Fruit fly (Drosophila melanogaster): ENCODE data around the gene olf413.

olf413 gene

dm6 chr3L:22287994-22288766 lies 152.3 kb downstream of the olf413 start, which contains the start of the genes Hem and IleRS (continued):
- peak; percentile 88 for TF ChIP-seq NfI (GFP tag; optimal IDR thresholded peaks at IDR 0.05)
- peak; percentile 88 for TF ChIP-seq ranshi (GFP tag; IDR thresholded peaks at IDR 0.05)
- peak; percentile 63 for TF ChIP-seq vnd (GFP tag; IDR thresholded peaks at IDR 0.05; ENCODE audit: partially characterized antibody)
- peak; percentile 88 for TF ChIP-seq CG13296 (GFP tag; optimal IDR thresholded peaks at IDR 0.05)
- TF ChIP-seq sr (GFP tag; IDR thresholded peaks at IDR 0.05) = peak; percentile 55; the same call in 1 of the 3 replicates
- TF ChIP-seq GATAe (GFP tag; conservative IDR thresholded peaks at IDR 0.05) = peak; percentile 53; the same call in 1 of the 2 replicates
- peak; percentile 95 for TF ChIP-seq CG8924 (tag; optimal IDR thresholded peaks at IDR 0.05)
- TF ChIP-seq CG4424 (GFP tag; optimal IDR thresholded peaks at IDR 0.05) = peak; percentile 96
- TF ChIP-seq knrl (GFP tag; IDR thresholded peaks at IDR 0.05; ENCODE audit: partially characterized antibody) = peak; percentile 72
- TF ChIP-seq dati (GFP tag; IDR thresholded peaks at IDR 0.05) = peak; percentile 80; the same call in 1 of the 2 replicates
- TF ChIP-seq scrt (GFP tag; optimal IDR thresholded peaks at IDR 0.05) = no peak
- peak; percentile 89 for TF ChIP-seq CG33557 (GFP tag; optimal IDR thresholded peaks at IDR 0.05)
- peak; percentile 58 for TF ChIP-seq CG7987 (GFP tag; optimal IDR thresholded peaks at IDR 0.05)
- peak; percentile 95 for TF ChIP-seq CG17829 (tag; optimal IDR thresholded peaks at IDR 0.05)
- 0 out of 2 replicates have a peak, but pooled peaks have one; percentile 34 for TF ChIP-seq gsb (GFP tag; IDR thresholded peaks at IDR 0.05)
- peak; percentile 91 for TF ChIP-seq CG10209 (GFP tag; optimal IDR thresholded peaks at IDR 0.05)
- no peak for TF ChIP-seq aop (GFP tag; IDR thresholded peaks at IDR 0.05)
- TF ChIP-seq Hmr (GFP tag; optimal IDR thresholded peaks at IDR 0.05) = peak; percentile 91
- no peak for TF ChIP-seq sd (tag; optimal IDR thresholded peaks at IDR 0.05)
- TF ChIP-seq Sry-β (GFP tag; optimal IDR thresholded peaks at IDR 0.05) = peak; percentile 56
- no peak for TF ChIP-seq Kr (GFP tag; optimal IDR thresholded peaks at IDR 0.05)
- TF ChIP-seq toy (GFP tag; IDR thresholded peaks at IDR 0.05) = peak; percentile 70
- peak; percentile 84 for TF ChIP-seq ewg (GFP tag; optimal IDR thresholded peaks at IDR 0.05)
- TF ChIP-seq sug (tag; optimal IDR thresholded peaks at IDR 0.05) = no peak
- TF ChIP-seq nau (GFP tag; optimal IDR thresholded peaks at IDR 0.05) = no peak
- TF ChIP-seq CG14667 (GFP tag; IDR thresholded peaks at IDR 0.05) = peak; percentile 81
- TF ChIP-seq disco-r (GFP tag; optimal IDR thresholded peaks at IDR 0.05) = peak; percentile 72
- no peak; the same call in 1 of the 2 replicates for TF ChIP-seq crol (GFP tag; IDR thresholded peaks at IDR 0.05)
- peak; percentile 65 for TF ChIP-seq tup (GFP tag; optimal IDR thresholded peaks at IDR 0.05)
- no peak for TF ChIP-seq hth (optimal IDR thresholded peaks at IDR 0.05)
- peak; percentile 97 for TF ChIP-seq nmo (GFP tag; optimal IDR thresholded peaks at IDR 0.05)
- no peak for TF ChIP-seq Blimp-1 (GFP tag; optimal IDR thresholded peaks at IDR 0.05)
- TF ChIP-seq Gsc (GFP tag; IDR thresholded peaks at IDR 0.05) = peak; percentile 54
- TF ChIP-seq salm (tag; optimal IDR thresholded peaks at IDR 0.05) = peak; percentile 83
- peak; percentile 82 for TF ChIP-seq unc-4 (GFP tag; IDR thresholded peaks at IDR 0.05; ENCODE audit: partially characterized antibody)
- TF ChIP-seq ATbp (GFP tag; optimal IDR thresholded peaks at IDR 0.05) = peak; percentile 80
- TF ChIP-seq Meics (GFP tag; optimal IDR thresholded peaks at IDR 0.05) = peak; percentile 90
- peak; percentile 83 for TF ChIP-seq CG31388 (GFP tag; optimal IDR thresholded peaks at IDR 0.05)
- peak; percentile 69 for TF ChIP-seq CG15011 (GFP tag; optimal IDR thresholded peaks at IDR 0.05)
- peak; percentile 82 for TF ChIP-seq chn (GFP tag; optimal IDR thresholded peaks at IDR 0.05)
- TF ChIP-seq cas (GFP tag; IDR thresholded peaks at IDR 0.05) = peak; percentile 68; the same call in 1 of the 2 replicates
- peak; percentile 58 for TF ChIP-seq CG4617 (GFP tag; optimal IDR thresholded peaks at IDR 0.05; ENCODE audit: borderline replicate concordance)
- peak; percentile 66 for TF ChIP-seq NC2α (GFP tag; optimal IDR thresholded peaks at IDR 0.05)
- peak in 1 of 3 experiments; percentile 72 for TF ChIP-seq Stat92E (GFP tag; optimal IDR thresholded peaks at IDR 0.05)
- TF ChIP-seq CG17186 (GFP tag; optimal IDR thresholded peaks at IDR 0.05) = peak; percentile 66
- TF ChIP-seq gt (GFP tag; IDR thresholded peaks at IDR 0.05) = peak; percentile 51
- peak; percentile 58 for TF ChIP-seq CG4360 (GFP tag; IDR thresholded peaks at IDR 0.05)
- TF ChIP-seq Xrp1 (GFP tag; IDR thresholded peaks at IDR 0.05) = peak; percentile 95
